Fruit fly (Drosophila melanogaster) whole organism, prepupa: ENCODE measurements around the gene Arp1.

ENCODE experiments used
- Gug ChIP-seq: fragments of 200-800 bp; sonication (Bioruptor generic); IDR thresholded peaks from 2 replicates; pipeline ENCODE4 v1.3.6; 2022; ENCODE audit warnings: missing biosample characterization, missing genetic modification characterization
- Sox102F ChIP-seq: fragments of 200-800 bp; sonication (Bioruptor generic); optimal IDR thresholded peaks from 2 replicates; lab custom pipeline; 2016; ENCODE audit warnings: missing biosample characterization, mild to moderate bottlenecking, missing genetic modification characterization
- Sox14 ChIP-seq: fragments of 200-800 bp; sonication (Bioruptor generic); optimal IDR thresholded peaks from 3 replicates; lab custom pipeline; 2016; ENCODE audit warnings: missing biosample characterization, missing genetic modification characterization
- acj6 ChIP-seq: fragments of 200-800 bp; sonication (Bioruptor generic); optimal IDR thresholded peaks from 3 replicates; lab custom pipeline; 2016; ENCODE audit warnings: missing biosample characterization, missing genetic modification characterization
- lz ChIP-seq: fragments of 200-800 bp; sonication (Bioruptor generic); optimal IDR thresholded peaks from 3 replicates; lab custom pipeline; 2016; ENCODE audit warnings: missing biosample characterization, missing genetic modification characterization
- pdm3 ChIP-seq: fragments of 200-800 bp; sonication (Bioruptor generic); optimal IDR thresholded peaks from 3 replicates; lab custom pipeline; 2016; ENCODE audit warnings: missing biosample characterization, missing genetic modification characterization
- spab ChIP-seq: fragments of 200-800 bp; sonication (Bioruptor generic); optimal IDR thresholded peaks from 2 replicates; lab custom pipeline; 2017; ENCODE audit warnings: missing biosample characterization, mild to moderate bottlenecking, missing genetic modification characterization, missing genetic modification reagents

DNA sequence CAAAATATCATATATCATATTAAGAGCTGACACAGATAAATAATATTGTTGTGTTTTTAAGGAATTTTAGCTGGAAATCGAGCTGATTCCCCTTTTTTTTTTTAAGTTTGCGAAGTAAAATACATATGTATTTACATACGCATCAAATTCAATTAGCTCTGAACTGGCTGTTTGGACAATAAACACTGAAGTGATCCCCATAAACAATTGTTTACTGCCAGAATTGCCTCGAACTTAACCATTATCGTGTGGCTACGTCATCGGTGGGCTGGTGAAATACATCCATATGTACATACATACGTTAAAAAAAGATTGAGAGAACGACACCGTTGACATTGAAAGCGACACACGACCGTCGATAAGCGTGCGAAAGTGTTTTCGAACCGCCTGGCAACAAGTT is 24.7 kb downstream of the Arp1 start:
- no peak for TF ChIP-seq Gug (GFP tag; lab: Robert Waterston, UW)
- TF ChIP-seq Sox14 (GFP tag; lab: Kevin White, UChicago), result no peak
- TF ChIP-seq pdm3 (GFP tag; lab: Kevin White, UChicago), result no peak
- no peak for TF ChIP-seq lz (GFP tag; lab: Kevin White, UChicago)
- TF ChIP-seq spab (GFP tag; lab: Kevin White, UChicago), result no peak
- no peak for TF ChIP-seq acj6 (GFP tag; lab: Kevin White, UChicago)
- no peak for TF ChIP-seq Sox102F (GFP tag; lab: Kevin White, UChicago)
